Worm (Caenorhabditis elegans) whole organism, early embryonic: Measurements from ENCODE around the gene str-177.

ENCODE experiments used
- B0310.2 ChIP-seq: sonication (generic microtip); optimal IDR thresholded peaks from 2 replicates; lab custom pipeline; 2016; ENCODE audit warnings: mild to moderate bottlenecking, missing genetic modification characterization, missing compliant biosample characterization
- F13C5.2 ChIP-seq: sonication (generic microtip); optimal IDR thresholded peaks from 2 replicates; lab custom pipeline; 2017; ENCODE audit warnings: mild to moderate bottlenecking, missing genetic modification characterization, inconsistent platforms, missing compliant biosample characterization
- aly-1 ChIP-seq: sonication (generic microtip); optimal IDR thresholded peaks from 2 replicates; lab custom pipeline; 2016; ENCODE audit warnings: missing genetic modification characterization, missing compliant biosample characterization
- ama-1 ChIP-seq: fragments of 150-350 bp; optimal IDR thresholded peaks from 2 replicates; lab custom pipeline; 2014
- ceh-13 ChIP-seq: fragments of 200-800 bp; sonication (Bioruptor generic); optimal IDR thresholded peaks from 2 replicates; lab custom pipeline; 2018; ENCODE audit warnings: mild to moderate bottlenecking, missing genetic modification characterization, missing compliant biosample characterization
- ceh-36 ChIP-seq: sonication (generic microtip); optimal IDR thresholded peaks from 2 replicates; lab custom pipeline; 2016; ENCODE audit warnings: missing genetic modification characterization, inconsistent platforms, missing compliant biosample characterization
- ets-7 ChIP-seq: sonication (generic microtip); optimal IDR thresholded peaks from 2 replicates; lab custom pipeline; 2016; ENCODE audit warnings: missing genotype, missing genetic modification characterization, missing compliant biosample characterization
- flt-1 ChIP-seq: fragments of 200-800 bp; sonication (Bioruptor generic); IDR thresholded peaks from 2 replicates; pipeline ENCODE4 v1.3.6; 2022; ENCODE audit warnings: missing genetic modification characterization, missing compliant biosample characterization
- hnd-1 ChIP-seq: sonication (generic microtip); optimal IDR thresholded peaks from 2 replicates; lab custom pipeline; 2016; ENCODE audit warnings: missing genetic modification characterization, missing compliant biosample characterization
- scrt-1 ChIP-seq: fragments of 200-800 bp; sonication (Bioruptor generic); IDR thresholded peaks from 2 replicates; pipeline ENCODE4 v1.3.6; 2022; ENCODE audit warnings: missing genetic modification characterization, missing compliant biosample characterization
- sea-1 ChIP-seq: fragments of 200-800 bp; sonication (Bioruptor generic); conservative IDR thresholded peaks from 2 replicates; pipeline ENCODE4 v1.3.6; 2022; ENCODE audit warnings: missing genetic modification characterization, missing compliant biosample characterization
- tbx-37 ChIP-seq: fragments of 200-800 bp; sonication (Bioruptor generic); conservative IDR thresholded peaks from 2 replicates; pipeline ENCODE4 v1.3.6; 2022; ENCODE audit warnings: missing genetic modification reagents, missing genetic modification characterization, missing compliant biosample characterization
- tra-4 ChIP-seq: sonication (generic microtip); optimal IDR thresholded peaks from 2 replicates; lab custom pipeline; 2017; ENCODE audit warnings: missing genetic modification characterization, missing compliant biosample characterization

- TF ChIP-seq flt-1 (GFP tag; lab: Robert Waterston, UW): no peak
- no peak for TF ChIP-seq F13C5.2 (tag; lab: Kevin White, UChicago)
- TF ChIP-seq ceh-36 (tag; lab: Kevin White, UChicago): no peak
- no peak for TF ChIP-seq ama-1 (lab: Kevin White, UChicago)
- no peak for TF ChIP-seq aly-1
- no peak for TF ChIP-seq tbx-37
- no peak for TF ChIP-seq B0310.2
- TF ChIP-seq sea-1 (GFP tag; lab: Robert Waterston, UW): no peak
- no peak for TF ChIP-seq scrt-1 (GFP tag; lab: Robert Waterston, UW)
- no peak for TF ChIP-seq tra-4
- no peak for TF ChIP-seq ceh-13
- no peak for TF ChIP-seq ets-7 (tag; lab: Kevin White, UChicago)
- no peak for TF ChIP-seq hnd-1 (tag; lab: Kevin White, UChicago)
Observed at ce11 chrV:9191406-9191805, 7.4 kb downstream of the str-177 start, which contains the start of gene sphr-1.
